Fruit fly (Drosophila melanogaster) ovary, adult (tissue): ENCODE measurements around the gene Cyp4g15.

ENCODE experiments used
- CG17801 ChIP-seq: fragments of 200-800 bp; optimal IDR thresholded peaks from 2 replicates; lab custom pipeline; 2019; ENCODE audit warnings: missing biosample characterization, mild to moderate bottlenecking, missing genetic modification characterization, moderate library complexity; ENCODE audit not compliant: partially characterized antibody

Cyp4g15 gene

dm6 chrX:11476758-11477157 is at the start of gene Cyp4g15:
Cyp4g15 (plus strand) TSS chrX:11477058.
- no peak for TF ChIP-seq CG17801 (GFP tag; lab: Kevin White, UChicago)

dm6 chrX:11427282-11427689 is 49.6 kb upstream of the Cyp4g15 start:
- TF ChIP-seq CG17801 (GFP tag; lab: Kevin White, UChicago) = no peak

dm6 chrX:11430940-11431339 is 45.9 kb upstream of the Cyp4g15 start:
- no peak for TF ChIP-seq CG17801 (GFP tag; lab: Kevin White, UChicago)

- no peak for TF ChIP-seq CG17801 (GFP tag; lab: Kevin White, UChicago)
These were observed 42.9 kb upstream of the Cyp4g15 start for dm6 chrX:11433930-11434329.

- TF ChIP-seq CG17801 (GFP tag; lab: Kevin White, UChicago) = no peak
These were observed 37.6 kb upstream of the Cyp4g15 start for dm6 chrX:11439270-11439669.

dm6 chrX:11440944-11441343 is 35.9 kb upstream of the Cyp4g15 start:
- peak; percentile 39 for TF ChIP-seq CG17801 (GFP tag; lab: Kevin White, UChicago)

dm6 chrX:11441829-11442634 is 34.8 kb upstream of the Cyp4g15 start, which contains the start of gene Sk1:
Sk1 (plus strand) TSS chrX:11442539.
- no peak for TF ChIP-seq CG17801 (GFP tag; lab: Kevin White, UChicago)

dm6 chrX:11446792-11447405 is 30.0 kb upstream of the Cyp4g15 start:
- peak; percentile 90 for TF ChIP-seq CG17801 (GFP tag; lab: Kevin White, UChicago)

- TF ChIP-seq CG17801 (GFP tag; lab: Kevin White, UChicago) = no peak
These were observed 28.2 kb upstream of the Cyp4g15 start for dm6 chrX:11448637-11449036.

- TF ChIP-seq CG17801 (GFP tag; lab: Kevin White, UChicago) = peak; percentile 79
These were observed 27.3 kb upstream of the Cyp4g15 start for dm6 chrX:11449476-11450119.

- no peak for TF ChIP-seq CG17801 (GFP tag; lab: Kevin White, UChicago)
These were observed 26.5 kb upstream of the Cyp4g15 start for dm6 chrX:11450406-11450805.

dm6 chrX:11451027-11451572 is 25.8 kb upstream of the Cyp4g15 start:
- TF ChIP-seq CG17801 (GFP tag; lab: Kevin White, UChicago) = peak; percentile 59

- TF ChIP-seq CG17801 (GFP tag; lab: Kevin White, UChicago) = peak; percentile 53
These were observed 25.2 kb upstream of the Cyp4g15 start for dm6 chrX:11451630-11452029.

dm6 chrX:11452846-11453391 is 23.9 kb upstream of the Cyp4g15 start:
- TF ChIP-seq CG17801 (GFP tag; lab: Kevin White, UChicago) = peak; percentile 34

- TF ChIP-seq CG17801 (GFP tag; lab: Kevin White, UChicago) = no peak
These were observed 23.2 kb upstream of the Cyp4g15 start for dm6 chrX:11453638-11454037.
